Worm (Caenorhabditis elegans) whole organism, L4/young adult: Measurements from ENCODE around the gene Y41C4A.21.

ENCODE experiments used
- W03F9.2 ChIP-seq: fragments of 150-350 bp; optimal IDR thresholded peaks from 2 replicates; lab custom pipeline; 2014; ENCODE audit warnings: missing biosample characterization, missing genetic modification characterization
- him-1 ChIP-seq: sonication (generic microtip); optimal IDR thresholded peaks from 2 replicates; lab custom pipeline; 2016; ENCODE audit warnings: missing genotype, missing genetic modification reagents, missing genetic modification characterization, missing compliant biosample characterization

DNA sequence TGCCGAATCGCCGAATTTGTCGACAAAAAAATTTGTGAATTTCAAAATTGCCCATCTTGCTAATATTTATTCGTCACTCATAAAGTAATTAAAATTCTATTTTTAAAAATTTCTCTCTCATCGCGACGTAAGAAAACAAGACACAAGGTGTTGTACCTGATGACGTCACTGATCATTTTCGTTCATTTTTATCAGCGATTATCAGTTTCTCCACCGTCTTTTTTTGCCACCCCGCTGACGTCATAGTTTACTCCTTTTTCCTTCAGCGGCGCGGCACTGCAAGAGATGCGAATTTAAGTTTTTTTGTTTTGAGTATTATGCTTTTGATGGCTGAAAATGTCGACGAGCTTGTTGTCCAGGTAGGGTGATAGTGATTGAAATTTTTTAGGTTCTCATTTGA is 47.4 kb upstream of the Y41C4A.21 start:
- no peak for TF ChIP-seq W03F9.2 (tag; lab: Kevin White, UChicago)
- TF ChIP-seq him-1 (tag; lab: Kevin White, UChicago) = no peak
